Worm (Caenorhabditis elegans): Measurements from ENCODE around the gene B0035.21.

DNA sequence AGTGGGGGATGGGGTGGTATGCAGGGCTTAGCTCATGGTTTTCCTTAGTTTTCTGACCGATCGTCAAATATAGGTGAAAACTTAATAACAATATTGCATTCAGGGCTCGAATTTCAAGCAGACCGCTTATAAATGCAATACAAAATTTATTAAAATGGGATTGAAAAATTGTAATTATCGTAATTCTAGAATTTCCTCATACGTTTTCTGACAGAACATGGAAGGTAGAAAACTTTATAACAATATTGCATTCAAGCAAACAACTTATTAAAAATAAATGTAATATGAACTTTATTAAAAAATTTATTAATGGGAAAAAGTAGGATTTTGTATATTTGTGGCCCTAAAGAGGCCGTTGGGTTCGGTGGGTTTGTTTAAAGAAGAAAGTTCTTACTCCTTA lies 3.4 kb upstream of the B0035.21 start:
- TF ChIP-seq F52B5.7 (tag; optimal IDR thresholded peaks at IDR 0.05): no peak
- no peak for TF ChIP-seq Y67H2A.10 (GFP tag; conservative IDR thresholded peaks at IDR 0.05)
- TF ChIP-seq dpl-1 (GFP tag; optimal IDR thresholded peaks at IDR 0.05): no peak
- TF ChIP-seq tlf-1 (GFP tag; optimal IDR thresholded peaks at IDR 0.05): no peak
- peak; percentile 34 for TF ChIP-seq hmg-1.2 (GFP tag; IDR thresholded peaks at IDR 0.05)
- no peak for TF ChIP-seq ceh-27 (GFP tag; optimal IDR thresholded peaks at IDR 0.05)
- no peak for TF ChIP-seq T26A5.8 (tag; optimal IDR thresholded peaks at IDR 0.05)
- TF ChIP-seq ets-4 (GFP tag; optimal IDR thresholded peaks at IDR 0.05): no peak
- no peak for TF ChIP-seq snpc-4 (GFP tag; optimal IDR thresholded peaks at IDR 0.05)
- peak in 1 of 4 experiments; percentile 25 for TF ChIP-seq snpc-4 (tag; optimal IDR thresholded peaks at IDR 0.05)
- peak; percentile 61; the same call in 1 of the 2 replicates for TF ChIP-seq hsf-1 (GFP tag; IDR thresholded peaks at IDR 0.05)
- no peak for TF ChIP-seq aptf-2 (GFP tag; conservative IDR thresholded peaks at IDR 0.05)

Measured in whole organism, young adult.